Worm (Caenorhabditis elegans) whole organism, L4 larva: ENCODE measurements around the gene rpl-10.

ENCODE experiments used
- D1046.2 ChIP-seq: fragments of 200-800 bp; sonication (Bioruptor generic); IDR thresholded peaks from 2 replicates; pipeline ENCODE4 v1.3.6; 2022; ENCODE audit warnings: missing genetic modification characterization, missing compliant biosample characterization
- F37D6.2 ChIP-seq: sonication (generic microtip); optimal IDR thresholded peaks from 2 replicates; lab custom pipeline; 2016; ENCODE audit warnings: mild to moderate bottlenecking, missing genetic modification characterization, missing compliant biosample characterization
- T26A8.4 ChIP-seq: fragments of 200-800 bp; sonication (Bioruptor generic); IDR thresholded peaks from 2 replicates; pipeline ENCODE4 v1.3.6; 2022; ENCODE audit warnings: missing genetic modification characterization, missing compliant biosample characterization
- Y5F2A.4 ChIP-seq: fragments of 200-800 bp; sonication (Bioruptor generic); optimal IDR thresholded peaks from 2 replicates; lab custom pipeline; 2018; ENCODE audit warnings: mild to moderate bottlenecking, missing genetic modification characterization, missing compliant biosample characterization
- Y75B8A.6 ChIP-seq: fragments of 200-800 bp; sonication (Bioruptor generic); IDR thresholded peaks from 2 replicates; pipeline ENCODE4 v1.3.6; 2022; ENCODE audit warnings: missing genetic modification reagents, missing genetic modification characterization, missing compliant biosample characterization
- ZK546.5 ChIP-seq, 2 experiments: sonication (generic microtip); optimal IDR thresholded peaks; 2 replicates each; lab custom pipeline; 2017; ENCODE audit warnings: missing biosample characterization in 2 of 2, missing genetic modification characterization in 2 of 2
- aha-1 ChIP-seq: fragments of 150-350 bp; peaks from one replicate; lab custom pipeline; 2014; ENCODE audit warnings: missing biosample characterization, missing genetic modification characterization
- ama-1 ChIP-seq: fragments of 150-350 bp; optimal IDR thresholded peaks from 2 replicates; lab custom pipeline; 2014; ENCODE audit warnings: inconsistent platforms, mixed read lengths
- arid-1 ChIP-seq: fragments of 200-800 bp; sonication (Bioruptor generic); conservative IDR thresholded peaks from 2 replicates; pipeline ENCODE4 v1.3.6; 2022; ENCODE audit warnings: missing genetic modification reagents, missing genetic modification characterization, missing compliant biosample characterization
- ceh-20 ChIP-seq: fragments of 200-800 bp; sonication (Bioruptor generic); IDR thresholded peaks from 2 replicates; pipeline ENCODE4 v1.3.6; 2022; ENCODE audit warnings: missing genetic modification reagents, missing genetic modification characterization, missing compliant biosample characterization
- ceh-32 ChIP-seq: sonication (generic microtip); optimal IDR thresholded peaks from 2 replicates; lab custom pipeline; 2016; ENCODE audit warnings: mild to moderate bottlenecking, missing genetic modification characterization, missing compliant biosample characterization; ENCODE audit not compliant: poor library complexity
- ceh-44 ChIP-seq: fragments of 200-800 bp; sonication (Bioruptor generic); IDR thresholded peaks from 2 replicates; pipeline ENCODE4 v1.3.6; 2022; ENCODE audit warnings: missing genetic modification reagents, missing genetic modification characterization, missing compliant biosample characterization
- ceh-62 ChIP-seq: sonication (generic microtip); optimal IDR thresholded peaks from 2 replicates; lab custom pipeline; 2017; ENCODE audit warnings: missing biosample characterization, missing genetic modification characterization
- ctbp-1 ChIP-seq: fragments of 200-800 bp; sonication (Bioruptor generic); IDR thresholded peaks from 2 replicates; pipeline ENCODE4 v1.3.6; 2022; ENCODE audit warnings: missing genetic modification reagents, missing genetic modification characterization, missing compliant biosample characterization
- daf-12 ChIP-seq: fragments of 150-350 bp; optimal IDR thresholded peaks from 2 replicates; lab custom pipeline; 2014; ENCODE audit warnings: missing biosample characterization, missing genetic modification reagents, missing genetic modification characterization
- daf-19 ChIP-seq: fragments of 200-800 bp; sonication (Bioruptor generic); conservative IDR thresholded peaks from 2 replicates; pipeline ENCODE4 v1.3.6; 2022; ENCODE audit warnings: missing genetic modification characterization, missing compliant biosample characterization
- daf-8 ChIP-seq: fragments of 200-800 bp; sonication (Bioruptor generic); IDR thresholded peaks from 2 replicates; pipeline ENCODE4 v1.3.6; 2022; ENCODE audit warnings: missing genetic modification characterization, missing compliant biosample characterization
- dmd-9 ChIP-seq: fragments of 200-800 bp; sonication (Bioruptor generic); IDR thresholded peaks from 2 replicates; pipeline ENCODE4 v1.3.6; 2022; ENCODE audit warnings: missing genetic modification reagents, missing genetic modification characterization, missing compliant biosample characterization
- dpl-1 ChIP-seq: fragments of 150-350 bp; optimal IDR thresholded peaks from 2 replicates; lab custom pipeline; 2014; ENCODE audit warnings: missing biosample characterization, missing genetic modification reagents, missing genetic modification characterization
- dve-1 ChIP-seq: sonication (generic microtip); optimal IDR thresholded peaks from 2 replicates; lab custom pipeline; 2017; ENCODE audit warnings: antibody characterized with exemption, mild to moderate bottlenecking, missing genetic modification characterization, missing compliant biosample characterization; ENCODE audit not compliant: insufficient read depth
- fkh-10 ChIP-seq: fragments of 150-350 bp; optimal IDR thresholded peaks from 2 replicates; lab custom pipeline; 2014; ENCODE audit warnings: missing biosample characterization, missing genetic modification reagents, missing genetic modification characterization
- gei-8 ChIP-seq: fragments of 200-800 bp; sonication (Bioruptor generic); optimal IDR thresholded peaks from 2 replicates; lab custom pipeline; 2018; ENCODE audit warnings: mild to moderate bottlenecking, missing genetic modification characterization, missing compliant biosample characterization
- hif-1 ChIP-seq, 2 experiments: sonication (generic microtip); optimal IDR thresholded peaks; 2 replicates each; lab custom pipeline; 2016 to 2017; ENCODE audit warnings: missing compliant biosample characterization in 2 of 2, missing genetic modification characterization in 2 of 2, missing genetic modification reagents in 2 of 2, missing genotype in 2 of 2, mild to moderate bottlenecking in 1 of 2
- hlh-11 ChIP-seq: fragments of 200-800 bp; sonication (Bioruptor generic); optimal IDR thresholded peaks from 2 replicates; lab custom pipeline; 2018; ENCODE audit warnings: mild to moderate bottlenecking, missing genetic modification characterization, missing compliant biosample characterization
- hlh-30 ChIP-seq: sonication (generic microtip); optimal IDR thresholded peaks from 2 replicates; lab custom pipeline; 2017; ENCODE audit warnings: antibody characterized with exemption, mild to moderate bottlenecking, missing genetic modification characterization, missing compliant biosample characterization; ENCODE audit not compliant: insufficient read depth
- hmg-1.1 ChIP-seq: fragments of 200-800 bp; sonication (Bioruptor generic); IDR thresholded peaks from 2 replicates; pipeline ENCODE4 v1.3.6; 2022; ENCODE audit warnings: missing genetic modification reagents, missing genetic modification characterization, missing compliant biosample characterization
- jun-1 ChIP-seq: fragments of 150-350 bp; optimal IDR thresholded peaks from 2 replicates; lab custom pipeline; 2014; ENCODE audit warnings: missing biosample characterization, missing genetic modification reagents, missing genetic modification characterization
- lin-1 ChIP-seq: fragments of 200-800 bp; sonication (Bioruptor generic); IDR thresholded peaks from 2 replicates; pipeline ENCODE4 v1.3.6; 2022; ENCODE audit warnings: missing genetic modification reagents, missing genetic modification characterization, missing compliant biosample characterization
- lin-38 ChIP-seq: fragments of 200-800 bp; sonication (Bioruptor generic); IDR thresholded peaks from 2 replicates; pipeline ENCODE4 v1.3.6; 2022; ENCODE audit warnings: missing genetic modification reagents, missing genetic modification characterization, missing compliant biosample characterization
- lir-3 ChIP-seq: sonication (generic microtip); optimal IDR thresholded peaks from 2 replicates; lab custom pipeline; 2016; ENCODE audit warnings: mild to moderate bottlenecking, missing genetic modification characterization, missing compliant biosample characterization
- lsy-2 ChIP-seq, 2 experiments: fragments of 150-350 bp in 1 of 2; sonication (generic microtip) in 1 of 2; optimal IDR thresholded peaks; 2 replicates each; lab custom pipeline; 2014 to 2017; ENCODE audit warnings: missing biosample characterization in 2 of 2, missing genetic modification characterization in 2 of 2
- mdl-1 ChIP-seq, 2 experiments: fragments of 150-350 bp in 1 of 2; sonication (generic microtip) in 1 of 2; optimal IDR thresholded peaks; 2 replicates each; lab custom pipeline; 2014 to 2017; ENCODE audit warnings: missing biosample characterization in 2 of 2, missing genetic modification characterization in 2 of 2
- mdt-29 ChIP-seq: fragments of 200-800 bp; sonication (Bioruptor generic); IDR thresholded peaks from 2 replicates; pipeline ENCODE4 v1.3.6; 2022; ENCODE audit warnings: missing genetic modification reagents, missing genetic modification characterization, missing compliant biosample characterization
- mes-2 ChIP-seq: sonication (generic microtip); optimal IDR thresholded peaks from 2 replicates; lab custom pipeline; 2016; ENCODE audit warnings: missing genotype, mild to moderate bottlenecking, missing genetic modification characterization, missing compliant biosample characterization; ENCODE audit not compliant: poor library complexity, severe bottlenecking
- mxl-3 ChIP-seq: fragments of 200-800 bp; sonication (Bioruptor generic); optimal IDR thresholded peaks from 2 replicates; lab custom pipeline; 2018; ENCODE audit warnings: mild to moderate bottlenecking, missing genetic modification characterization, missing compliant biosample characterization
- nhr-102 ChIP-seq: sonication (generic microtip); optimal IDR thresholded peaks from 2 replicates; lab custom pipeline; 2016; ENCODE audit warnings: mild to moderate bottlenecking, missing genetic modification characterization, moderate library complexity, missing compliant biosample characterization
- nhr-111 ChIP-seq: fragments of 200-800 bp; sonication (Bioruptor generic); optimal IDR thresholded peaks from 2 replicates; lab custom pipeline; 2018; ENCODE audit warnings: mild to moderate bottlenecking, missing genetic modification characterization, missing compliant biosample characterization
- nhr-42 ChIP-seq: fragments of 200-800 bp; sonication (Bioruptor generic); IDR thresholded peaks from 2 replicates; pipeline ENCODE4 v1.3.6; 2022; ENCODE audit warnings: missing genetic modification characterization, missing compliant biosample characterization
- nhr-48 ChIP-seq: sonication (generic microtip); optimal IDR thresholded peaks from 2 replicates; lab custom pipeline; 2016; ENCODE audit warnings: mild to moderate bottlenecking, missing genetic modification characterization, missing compliant biosample characterization
- nhr-6 ChIP-seq: fragments of 150-350 bp; optimal IDR thresholded peaks from 2 replicates; lab custom pipeline; 2014; ENCODE audit warnings: missing biosample characterization, missing genetic modification characterization
- pqm-1 ChIP-seq: sonication (generic microtip); optimal IDR thresholded peaks from 2 replicates; lab custom pipeline; 2017; ENCODE audit warnings: missing biosample characterization, missing genetic modification characterization
- sdz-12 ChIP-seq: fragments of 200-800 bp; sonication (Bioruptor generic); optimal IDR thresholded peaks from 2 replicates; lab custom pipeline; 2018; ENCODE audit warnings: mild to moderate bottlenecking, missing genetic modification characterization, missing compliant biosample characterization
- skn-1 ChIP-seq: fragments of 150-350 bp; optimal IDR thresholded peaks from 2 replicates; lab custom pipeline; 2014; ENCODE audit warnings: missing biosample characterization, missing genetic modification characterization
- spr-3 ChIP-seq: fragments of 200-800 bp; sonication (Bioruptor generic); optimal IDR thresholded peaks from 2 replicates; lab custom pipeline; 2018; ENCODE audit warnings: mild to moderate bottlenecking, missing genetic modification characterization, missing compliant biosample characterization
- tag-97 ChIP-seq: fragments of 200-800 bp; sonication (Bioruptor generic); IDR thresholded peaks from 2 replicates; pipeline ENCODE4 v1.3.6; 2022; ENCODE audit warnings: missing genetic modification characterization, missing compliant biosample characterization
- unc-130 ChIP-seq: sonication (generic microtip); optimal IDR thresholded peaks from 2 replicates; lab custom pipeline; 2016; ENCODE audit warnings: missing genetic modification reagents, missing genetic modification characterization, missing compliant biosample characterization
- unc-39 ChIP-seq: sonication (generic microtip); optimal IDR thresholded peaks from 2 replicates; lab custom pipeline; 2017; ENCODE audit warnings: missing biosample characterization, missing genetic modification characterization
- zag-1 ChIP-seq: fragments of 150-350 bp; optimal IDR thresholded peaks from 2 replicates; lab custom pipeline; 2014; ENCODE audit warnings: missing biosample characterization, missing genetic modification characterization
- zip-11 ChIP-seq: fragments of 200-800 bp; sonication (Bioruptor generic); IDR thresholded peaks from 2 replicates; pipeline ENCODE4 v1.3.6; 2022; ENCODE audit warnings: missing genetic modification characterization, missing compliant biosample characterization
- zip-2 ChIP-seq: fragments of 150-350 bp; optimal IDR thresholded peaks from 2 replicates; lab custom pipeline; 2014; ENCODE audit warnings: missing biosample characterization, missing genetic modification characterization

rpl-10 gene

DNA sequence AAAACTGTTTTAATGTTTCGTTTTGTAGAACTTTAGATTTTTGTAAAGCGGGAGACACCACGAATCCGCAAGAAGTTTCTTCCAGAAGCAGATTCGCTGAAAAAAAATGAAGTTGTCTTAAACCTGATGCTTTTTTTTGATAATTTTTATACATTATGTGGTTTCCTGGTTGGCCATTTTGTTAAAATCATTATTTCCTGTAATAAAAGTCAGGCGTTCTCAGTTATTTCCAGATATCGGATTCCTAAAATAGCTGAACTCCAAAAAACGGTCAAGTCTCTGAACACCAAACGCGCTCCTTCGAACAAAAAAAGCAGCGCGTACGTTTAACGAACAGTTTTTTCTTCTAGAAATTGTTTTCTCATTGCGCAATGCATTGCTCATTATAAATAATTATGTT is 6.3 kb upstream of the rpl-10 start (continued):
- TF ChIP-seq skn-1 (no peak), hlh-30 (tag; lab: Kevin White, UChicago) (no peak), aha-1 (peak; percentile 41), mes-2 (peak; percentile 43), D1046.2 (no peak), hmg-1.1 (GFP tag; lab: Robert Waterston, UW) (peak; percentile 44; the same call in 1 of the 2 replicates), Y5F2A.4 (GFP tag; lab: Kevin White, UChicago) (no peak), dve-1 (tag; lab: Kevin White, UChicago) (no peak), nhr-42 (no peak), unc-130 (peak; percentile 32), zip-2 (tag; lab: Kevin White, UChicago) (no peak), nhr-102 (tag; lab: Kevin White, UChicago) (no peak), lin-38 (GFP tag; lab: Robert Waterston, UW) (peak; percentile 74), lsy-2 (tag; optimal IDR thresholded peaks at IDR 0.05; lab: Kevin White, UChicago) (peak in 1 of 2 experiments; percentile 59), daf-12 (tag; lab: Kevin White, UChicago) (no peak), hif-1 (tag; optimal IDR thresholded peaks at IDR 0.05; lab: Kevin White, UChicago) (peak in 1 of 2 experiments; percentile 67), lir-3 (no peak), dmd-9 (GFP tag; lab: Robert Waterston, UW) (no peak), nhr-48 (tag; lab: Kevin White, UChicago) (no peak), ama-1 (lab: Kevin White, UChicago) (no peak), ceh-62 (tag; lab: Kevin White, UChicago) (no peak), T26A8.4 (GFP tag; lab: Robert Waterston, UW) (no peak)

DNA sequence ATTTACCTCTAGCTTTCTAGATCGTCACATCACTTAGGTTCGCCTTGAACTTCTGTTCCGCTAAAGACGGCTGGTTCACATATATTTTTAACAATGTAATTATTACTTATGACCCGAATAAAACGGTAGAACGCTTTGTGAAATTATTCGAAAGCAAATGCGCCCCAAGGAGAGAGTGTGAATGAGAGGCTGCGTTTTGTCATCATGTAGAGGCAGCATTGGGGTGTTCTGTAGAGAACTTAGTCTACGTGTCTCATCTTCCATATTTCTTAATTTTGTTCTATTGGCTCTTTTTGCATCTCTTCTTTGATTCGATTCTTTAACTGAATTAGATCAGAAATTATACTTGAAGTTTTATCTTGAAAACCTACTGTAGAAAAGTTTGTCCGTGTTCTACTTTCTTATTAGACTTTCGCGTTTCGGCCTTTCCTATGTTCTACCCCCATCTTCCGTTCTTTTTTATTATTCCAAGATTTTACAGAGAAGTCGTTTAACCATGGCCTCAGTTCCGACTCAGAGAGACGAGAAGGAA is 5.6 kb upstream of the rpl-10 start, which contains the start of gene cdc-48.2:
Gene cdc-48.2, plus strand, starts transcription at position 482 of the 532 bp plus-strand sequence.
- TF ChIP-seq nhr-48 (tag; lab: Kevin White, UChicago) (no peak), ceh-44 (GFP tag; lab: Robert Waterston, UW) (no peak), fkh-10 (no peak), spr-3 (GFP tag; lab: Kevin White, UChicago) (no peak), tag-97 (GFP tag; lab: Robert Waterston, UW) (no peak), hlh-11 (no peak), ZK546.5 (tag; optimal IDR thresholded peaks at IDR 0.05; lab: Kevin White, UChicago) (no peak), F37D6.2 (tag; lab: Kevin White, UChicago) (no peak), unc-39 (no peak), dmd-9 (GFP tag; lab: Robert Waterston, UW) (no peak), lin-1 (GFP tag; lab: Robert Waterston, UW) (no peak), mxl-3 (GFP tag; lab: Kevin White, UChicago) (peak; percentile 7), lsy-2 (tag; optimal IDR thresholded peaks at IDR 0.05; lab: Kevin White, UChicago) (peak in 1 of 2 experiments; percentile 62), hlh-30 (tag; lab: Kevin White, UChicago) (no peak), zag-1 (tag; lab: Kevin White, UChicago) (no peak), daf-19 (no peak), nhr-111 (GFP tag; lab: Kevin White, UChicago) (no peak), ceh-20 (GFP tag; lab: Robert Waterston, UW) (no peak), mdt-29 (no peak), dpl-1 (GFP tag; lab: Kevin White, UChicago) (no peak), pqm-1 (tag; lab: Kevin White, UChicago) (no peak), ctbp-1 (GFP tag; lab: Robert Waterston, UW) (0 out of 2 replicates have a peak, but pooled peaks have one; percentile 28), unc-130 (no peak), Y75B8A.6 (GFP tag; lab: Robert Waterston, UW) (no peak), nhr-6 (tag; lab: Kevin White, UChicago) (no peak), arid-1 (GFP tag; lab: Robert Waterston, UW) (no peak), zip-11 (GFP tag; lab: Robert Waterston, UW) (no peak), daf-8 (GFP tag; lab: Robert Waterston, UW) (no peak), mes-2 (peak; percentile 35), nhr-102 (tag; lab: Kevin White, UChicago) (no peak), jun-1 (tag; lab: Kevin White, UChicago) (no peak), sdz-12 (no peak), mdl-1 (tag; optimal IDR thresholded peaks at IDR 0.05; lab: Kevin White, UChicago) (no peak), ceh-32 (no peak), gei-8 (GFP tag; lab: Kevin White, UChicago) (no peak)
